Worm (Caenorhabditis elegans): ENCODE results near the gene R02C2.7.

DNA sequence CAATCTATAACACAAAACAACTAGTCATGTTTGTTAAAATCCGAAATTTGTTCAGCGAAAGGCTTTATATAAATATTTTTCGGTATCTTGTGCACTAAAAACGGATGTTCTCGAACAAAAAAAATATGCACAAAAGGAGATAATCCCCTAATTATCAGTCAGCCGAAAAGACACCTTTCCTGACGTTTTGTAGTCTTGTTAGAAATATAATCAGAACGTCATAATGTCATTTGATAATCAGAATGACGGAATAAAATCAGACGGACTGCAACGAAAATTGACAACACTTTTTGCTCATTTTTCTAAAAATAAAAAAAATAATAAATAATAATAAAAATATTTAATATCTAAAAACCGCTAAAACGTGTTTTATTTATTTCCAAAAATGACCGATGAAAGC is 41.5 kb upstream of the R02C2.7 start:
- TF ChIP-seq W03F9.2 (tag; optimal IDR thresholded peaks at IDR 0.05) (no peak), him-1 (tag; optimal IDR thresholded peaks at IDR 0.05) (no peak)
